Worm (Caenorhabditis elegans) whole organism, mixed stage, embryonic: ENCODE results near the gene R74.2.

Source experiments
- M03D4.4 ChIP-seq: sonication (generic microtip); optimal IDR thresholded peaks from 2 replicates; lab custom pipeline; 2017; ENCODE audit warnings: mild to moderate bottlenecking, missing genetic modification characterization, missing compliant biosample characterization
- bed-3 ChIP-seq: fragments of 200-800 bp; sonication (Bioruptor generic); optimal IDR thresholded peaks from 3 replicates; lab custom pipeline; 2018; ENCODE audit warnings: mild to moderate bottlenecking, missing genetic modification characterization, moderate library complexity, missing compliant biosample characterization
- blmp-1 ChIP-seq: fragments of 150-350 bp; optimal IDR thresholded peaks from 2 replicates; lab custom pipeline; 2014; ENCODE audit warnings: missing biosample characterization, missing genetic modification characterization
- ceh-39 ChIP-seq: fragments of 150-350 bp; optimal IDR thresholded peaks from 2 replicates; lab custom pipeline; 2014; ENCODE audit warnings: missing biosample characterization, missing genetic modification characterization
- ceh-43 ChIP-seq: fragments of 200-800 bp; sonication (Bioruptor generic); optimal IDR thresholded peaks from 2 replicates; lab custom pipeline; 2018; ENCODE audit warnings: mild to moderate bottlenecking, missing genetic modification characterization, moderate library complexity, missing compliant biosample characterization
- ceh-83 ChIP-seq: fragments of 200-800 bp; sonication (Bioruptor generic); optimal IDR thresholded peaks from 2 replicates; lab custom pipeline; 2018; ENCODE audit warnings: mild to moderate bottlenecking, missing genetic modification characterization, missing compliant biosample characterization
- ces-1 ChIP-seq: fragments of 150-350 bp; optimal IDR thresholded peaks from 2 replicates; lab custom pipeline; 2014; ENCODE audit warnings: missing biosample characterization, missing genetic modification reagents, missing genetic modification characterization
- cnd-1 ChIP-seq: fragments of 200-800 bp; sonication (Bioruptor generic); optimal IDR thresholded peaks from 2 replicates; lab custom pipeline; 2018; ENCODE audit warnings: mild to moderate bottlenecking, missing genetic modification characterization, missing compliant biosample characterization
- drap-1 ChIP-seq: fragments of 200-800 bp; sonication (Bioruptor generic); optimal IDR thresholded peaks from 3 replicates; lab custom pipeline; 2018; ENCODE audit warnings: mild to moderate bottlenecking, missing genetic modification characterization, missing compliant biosample characterization
- elt-1 ChIP-seq: sonication (generic microtip); optimal IDR thresholded peaks from 2 replicates; lab custom pipeline; 2017; ENCODE audit warnings: missing genetic modification characterization, mild to moderate bottlenecking, missing compliant biosample characterization, antibody characterized with exemption, moderate library complexity, borderline replicate concordance; ENCODE audit not compliant: insufficient read depth
- elt-3 ChIP-seq: fragments of 150-350 bp; optimal IDR thresholded peaks from 2 replicates; lab custom pipeline; 2014; ENCODE audit warnings: missing biosample characterization, missing genetic modification characterization
- flh-1 ChIP-seq: fragments of 200-800 bp; sonication (Bioruptor generic); optimal IDR thresholded peaks from 2 replicates; lab custom pipeline; 2018; ENCODE audit warnings: mild to moderate bottlenecking, missing genetic modification characterization, moderate library complexity, missing compliant biosample characterization
- ham-2 ChIP-seq: fragments of 200-800 bp; sonication (Bioruptor generic); optimal IDR thresholded peaks from 2 replicates; lab custom pipeline; 2018; ENCODE audit warnings: mild to moderate bottlenecking, missing genetic modification characterization, missing compliant biosample characterization
- hlh-1 ChIP-seq: fragments of 150-350 bp; optimal IDR thresholded peaks from 2 replicates; lab custom pipeline; 2014; ENCODE audit warnings: missing biosample characterization, missing genetic modification reagents, missing genetic modification characterization
- lin-13 ChIP-seq: fragments of 150-350 bp; optimal IDR thresholded peaks from 2 replicates; lab custom pipeline; 2014; ENCODE audit warnings: missing biosample characterization, missing genetic modification characterization
- lin-32 ChIP-seq: fragments of 200-800 bp; sonication (Bioruptor generic); optimal IDR thresholded peaks from 2 replicates; lab custom pipeline; 2018; ENCODE audit warnings: mild to moderate bottlenecking, missing genetic modification characterization, missing compliant biosample characterization
- lsy-2 ChIP-seq: fragments of 150-350 bp; optimal IDR thresholded peaks from 2 replicates; lab custom pipeline; 2014; ENCODE audit warnings: missing biosample characterization, missing genetic modification characterization
- mab-5 ChIP-seq: fragments of 150-350 bp; optimal IDR thresholded peaks from 2 replicates; lab custom pipeline; 2014; ENCODE audit warnings: missing biosample characterization, missing genetic modification characterization
- mep-1 ChIP-seq: fragments of 150-350 bp; optimal IDR thresholded peaks from 2 replicates; lab custom pipeline; 2017; ENCODE audit warnings: missing biosample characterization, missing genetic modification reagents, missing genetic modification characterization, inconsistent platforms
- mls-2 ChIP-seq: sonication (generic microtip); optimal IDR thresholded peaks from 2 replicates; lab custom pipeline; 2016; ENCODE audit warnings: mild to moderate bottlenecking, missing genetic modification characterization, moderate library complexity, missing compliant biosample characterization
- nhr-12 ChIP-seq: fragments of 150-350 bp; optimal IDR thresholded peaks from 2 replicates; lab custom pipeline; 2014; ENCODE audit warnings: missing biosample characterization, missing genetic modification characterization
- nhr-2 ChIP-seq: fragments of 150-350 bp; optimal IDR thresholded peaks from 2 replicates; lab custom pipeline; 2014; ENCODE audit warnings: missing biosample characterization, missing genetic modification characterization
- nhr-237 ChIP-seq: fragments of 150-350 bp; optimal IDR thresholded peaks from 2 replicates; lab custom pipeline; 2014; ENCODE audit warnings: missing biosample characterization, missing genetic modification characterization
- nhr-28 ChIP-seq: fragments of 150-350 bp; optimal IDR thresholded peaks from 2 replicates; lab custom pipeline; 2014; ENCODE audit warnings: missing biosample characterization, missing genetic modification characterization
- nhr-76 ChIP-seq: sonication (generic microtip); optimal IDR thresholded peaks from 2 replicates; lab custom pipeline; 2017; ENCODE audit warnings: missing biosample characterization, missing genetic modification characterization
- pha-4 ChIP-seq: fragments of 150-350 bp; optimal IDR thresholded peaks from 2 replicates; lab custom pipeline; 2018; ENCODE audit warnings: missing biosample characterization, missing genetic modification reagents, missing genetic modification characterization
- sem-2 ChIP-seq: fragments of 200-800 bp; sonication (Bioruptor generic); optimal IDR thresholded peaks from 2 replicates; lab custom pipeline; 2018; ENCODE audit warnings: mild to moderate bottlenecking, missing genetic modification characterization, missing compliant biosample characterization
- snpc-4 ChIP-seq: fragments of 150-350 bp; optimal IDR thresholded peaks from 2 replicates; lab custom pipeline; 2014; ENCODE audit warnings: missing biosample characterization, missing genetic modification characterization
- sptf-1 ChIP-seq: sonication (generic microtip); optimal IDR thresholded peaks from 2 replicates; lab custom pipeline; 2017; ENCODE audit warnings: mild to moderate bottlenecking, missing genetic modification characterization, moderate library complexity, missing compliant biosample characterization
- tbx-8 ChIP-seq: fragments of 200-800 bp; sonication (Bioruptor generic); optimal IDR thresholded peaks from 2 replicates; lab custom pipeline; 2018; ENCODE audit warnings: mild to moderate bottlenecking, missing genetic modification characterization, moderate library complexity, missing compliant biosample characterization
- unc-120 ChIP-seq: sonication (generic microtip); optimal IDR thresholded peaks from 2 replicates; lab custom pipeline; 2017; ENCODE audit warnings: missing genetic modification characterization, missing compliant biosample characterization; ENCODE audit not compliant: poor library complexity, severe bottlenecking
- unc-39 ChIP-seq: fragments of 150-350 bp; optimal IDR thresholded peaks from 2 replicates; lab custom pipeline; 2014; ENCODE audit warnings: missing biosample characterization, missing genetic modification characterization
- unc-62 ChIP-seq: fragments of 150-350 bp; optimal IDR thresholded peaks from 2 replicates; lab custom pipeline; 2014; ENCODE audit warnings: missing biosample characterization, missing genetic modification reagents, missing genetic modification characterization
- zip-8 ChIP-seq: fragments of 150-350 bp; optimal IDR thresholded peaks from 2 replicates; lab custom pipeline; 2014; ENCODE audit warnings: missing biosample characterization, missing genetic modification characterization
- ztf-11 ChIP-seq: fragments of 150-350 bp; optimal IDR thresholded peaks from 2 replicates; lab custom pipeline; 2014; ENCODE audit warnings: missing biosample characterization, missing genetic modification characterization

R74.2 gene

ce11 chrIII:4160937-4161336, 27.0 kb upstream of the R74.2 start, which contains the start of gene C01G12.16:
C01G12.16 (plus strand) TSS chrIII:4161237.
- no peak for TF ChIP-seq unc-120

ce11 chrIII:4164071-4164470, 23.9 kb upstream of the R74.2 start, which contains the start of gene C16C10.8:
C16C10.8 (minus strand) TSS chrIII:4164171.
- TF ChIP-seq unc-39 (tag; lab: Kevin White, UChicago) = no peak
- TF ChIP-seq snpc-4 (tag; lab: Kevin White, UChicago) = no peak
- TF ChIP-seq ham-2 (GFP tag; lab: Kevin White, UChicago) = no peak
- no peak for TF ChIP-seq drap-1 (GFP tag; lab: Kevin White, UChicago)
- TF ChIP-seq sptf-1 = no peak
- no peak for TF ChIP-seq ces-1 (GFP tag; lab: Kevin White, UChicago)
- no peak for TF ChIP-seq nhr-12
- TF ChIP-seq hlh-1 (tag; lab: Kevin White, UChicago) = no peak
- no peak for TF ChIP-seq lin-32 (GFP tag; lab: Kevin White, UChicago)
- no peak for TF ChIP-seq lsy-2 (tag; lab: Kevin White, UChicago)
- no peak for TF ChIP-seq lin-13 (tag; lab: Kevin White, UChicago)
- TF ChIP-seq ceh-39 (tag; lab: Kevin White, UChicago) = no peak
- TF ChIP-seq ztf-11 (tag; lab: Kevin White, UChicago) = no peak

- no peak for TF ChIP-seq unc-62 (GFP tag; lab: Kevin White, UChicago)
- TF ChIP-seq unc-120 = no peak
- no peak for TF ChIP-seq nhr-12
- no peak for TF ChIP-seq elt-1 (tag; lab: Kevin White, UChicago)
- no peak for TF ChIP-seq flh-1
- no peak for TF ChIP-seq snpc-4 (tag; lab: Kevin White, UChicago)
Observed at ce11 chrIII:4166745-4167144, 21.2 kb upstream of the R74.2 start, which contains the start of gene rnf-5. rnf-5 (minus strand) TSS chrIII:4166845.

ce11 chrIII:4168665-4169064, 19.3 kb upstream of the R74.2 start, which contains the start of gene ccdc-55:
ccdc-55 (minus strand) TSS chrIII:4168765.
- TF ChIP-seq bed-3 (GFP tag; lab: Kevin White, UChicago) (no peak), ceh-43 (GFP tag; lab: Kevin White, UChicago) (no peak), sem-2 (GFP tag; lab: Kevin White, UChicago) (no peak), unc-39 (tag; lab: Kevin White, UChicago) (no peak), nhr-237 (no peak), M03D4.4 (tag; lab: Kevin White, UChicago) (no peak)

ce11 chrIII:4170903-4171377, 17.0 kb upstream of the R74.2 start, which contains the start of the genes rnf-121 and C16C10.4:
rnf-121 (minus strand) TSS chrIII:4170953.
C16C10.4 (plus strand) TSS chrIII:4171336.
- peak; percentile 82 for TF ChIP-seq sem-2 (GFP tag; lab: Kevin White, UChicago)
- TF ChIP-seq drap-1 (GFP tag; lab: Kevin White, UChicago) = peak; percentile 88
- peak; percentile 99 for TF ChIP-seq nhr-12
- peak; percentile 71 for TF ChIP-seq unc-39 (tag; lab: Kevin White, UChicago)
- TF ChIP-seq pha-4 = peak; percentile 62
- peak; percentile 94 for TF ChIP-seq ztf-11 (tag; lab: Kevin White, UChicago)
- TF ChIP-seq nhr-28 (tag; lab: Kevin White, UChicago) = peak; percentile 73
- peak; percentile 7 for TF ChIP-seq unc-62 (GFP tag; lab: Kevin White, UChicago)
- peak; percentile 75 for TF ChIP-seq elt-1 (tag; lab: Kevin White, UChicago)
- TF ChIP-seq zip-8 = no peak
- TF ChIP-seq tbx-8 (GFP tag; lab: Kevin White, UChicago) = peak; percentile 81
- TF ChIP-seq M03D4.4 (tag; lab: Kevin White, UChicago) = peak; percentile 93
- TF ChIP-seq ces-1 (GFP tag; lab: Kevin White, UChicago) = no peak
- TF ChIP-seq ceh-83 (GFP tag; lab: Kevin White, UChicago) = peak; percentile 94
- TF ChIP-seq blmp-1 (tag; lab: Kevin White, UChicago) = peak; percentile 73
- peak; percentile 85 for TF ChIP-seq hlh-1 (tag; lab: Kevin White, UChicago)
- peak; percentile 92 for TF ChIP-seq ceh-43 (GFP tag; lab: Kevin White, UChicago)
- TF ChIP-seq unc-120 = peak; percentile 93
- peak; percentile 94 for TF ChIP-seq mls-2 (tag; lab: Kevin White, UChicago)
- TF ChIP-seq elt-3 (tag; lab: Kevin White, UChicago) = peak; percentile 78
- peak; percentile 89 for TF ChIP-seq lin-32 (GFP tag; lab: Kevin White, UChicago)
- peak; percentile 72 for TF ChIP-seq lsy-2 (tag; lab: Kevin White, UChicago)
- peak; percentile 83 for TF ChIP-seq bed-3 (GFP tag; lab: Kevin White, UChicago)
- TF ChIP-seq ceh-39 (tag; lab: Kevin White, UChicago) = peak; percentile 51
- no peak for TF ChIP-seq snpc-4 (tag; lab: Kevin White, UChicago)
- TF ChIP-seq cnd-1 (tag; lab: Kevin White, UChicago) = peak; percentile 94
- TF ChIP-seq ham-2 (GFP tag; lab: Kevin White, UChicago) = peak; percentile 73
- peak; percentile 81 for TF ChIP-seq lin-13 (tag; lab: Kevin White, UChicago)
- TF ChIP-seq flh-1 = peak; percentile 83
- peak; percentile 82 for TF ChIP-seq mep-1
- peak; percentile 20 for TF ChIP-seq nhr-2 (tag; lab: Kevin White, UChicago)
- peak; percentile 53 for TF ChIP-seq nhr-237
- peak; percentile 73 for TF ChIP-seq nhr-76 (tag; lab: Kevin White, UChicago)
- TF ChIP-seq sptf-1 = peak; percentile 96
- TF ChIP-seq mab-5 (tag; lab: Kevin White, UChicago) = peak; percentile 91
